Fruit fly (Drosophila melanogaster) S2 (cell line): Measurements from ENCODE around the gene Tdrd3.

ENCODE experiments used
- CG8478 ChIP-seq: fragments of >200 bp; optimal IDR thresholded peaks from 2 replicates; lab custom pipeline; 2018
- CTCF ChIP-seq, 2 experiments: fragments of >200 bp; optimal IDR thresholded peaks; 2 replicates each; lab custom pipeline; 2018

Tdrd3 gene

dm6 chr3L:14786230-14786850, at the start of gene Tdrd3, which contains the start of gene bmm:
Gene Tdrd3 (plus strand): TSS chr3L:14786791.
Gene bmm (minus strand): TSS chr3L:14786412.
- no peak for TF ChIP-seq CG8478 (lab: Kevin White, UChicago)
- TF ChIP-seq CTCF (optimal IDR thresholded peaks at IDR 0.05; lab: Kevin White, UChicago): no peak

- TF ChIP-seq CTCF (optimal IDR thresholded peaks at IDR 0.05; lab: Kevin White, UChicago): no peak
- no peak for TF ChIP-seq CG8478 (lab: Kevin White, UChicago)
Observed at dm6 chr3L:14743106-14743692, 43.4 kb upstream of the Tdrd3 start.

- no peak for TF ChIP-seq CTCF (optimal IDR thresholded peaks at IDR 0.05; lab: Kevin White, UChicago)
- TF ChIP-seq CG8478 (lab: Kevin White, UChicago): no peak
Observed at dm6 chr3L:14751056-14751671, 35.4 kb upstream of the Tdrd3 start.

- TF ChIP-seq CG8478 (lab: Kevin White, UChicago) (no peak), CTCF (optimal IDR thresholded peaks at IDR 0.05; lab: Kevin White, UChicago) (no peak)
Observed at dm6 chr3L:14752816-14753215, 33.8 kb upstream of the Tdrd3 start.

dm6 chr3L:14755046-14755643, 31.4 kb upstream of the Tdrd3 start:
- TF ChIP-seq CG8478 (lab: Kevin White, UChicago): no peak
- no peak for TF ChIP-seq CTCF (optimal IDR thresholded peaks at IDR 0.05; lab: Kevin White, UChicago)

dm6 chr3L:14755951-14756723, 30.5 kb upstream of the Tdrd3 start:
- no peak for TF ChIP-seq CG8478 (lab: Kevin White, UChicago)
- no peak for TF ChIP-seq CTCF (optimal IDR thresholded peaks at IDR 0.05; lab: Kevin White, UChicago)

- TF ChIP-seq CG8478 (lab: Kevin White, UChicago): no peak
- TF ChIP-seq CTCF (optimal IDR thresholded peaks at IDR 0.05; lab: Kevin White, UChicago): peak in 1 of 2 experiments; percentile 9
Observed at dm6 chr3L:14756724-14757463, 29.7 kb upstream of the Tdrd3 start.

- TF ChIP-seq CG8478 (lab: Kevin White, UChicago) (no peak), CTCF (optimal IDR thresholded peaks at IDR 0.05; lab: Kevin White, UChicago) (no peak)
Observed at dm6 chr3L:14757464-14758384, 28.9 kb upstream of the Tdrd3 start, which contains the start of gene CG42507. Gene CG42507 (minus strand): TSS chr3L:14757962.

dm6 chr3L:14758730-14759096, 27.9 kb upstream of the Tdrd3 start:
- no peak for TF ChIP-seq CTCF (optimal IDR thresholded peaks at IDR 0.05; lab: Kevin White, UChicago)
- TF ChIP-seq CG8478 (lab: Kevin White, UChicago): no peak

- TF ChIP-seq CG8478 (lab: Kevin White, UChicago) (no peak), CTCF (optimal IDR thresholded peaks at IDR 0.05; lab: Kevin White, UChicago) (no peak)
Observed at dm6 chr3L:14759097-14759795, 27.3 kb upstream of the Tdrd3 start.

- TF ChIP-seq CG8478 (lab: Kevin White, UChicago): no peak
- no peak for TF ChIP-seq CTCF (optimal IDR thresholded peaks at IDR 0.05; lab: Kevin White, UChicago)
Observed at dm6 chr3L:14759984-14760626, 26.5 kb upstream of the Tdrd3 start.

dm6 chr3L:14760949-14761348, 25.6 kb upstream of the Tdrd3 start, which contains the start of gene Trl:
Gene Trl (minus strand): TSS chr3L:14761049.
- TF ChIP-seq CG8478 (lab: Kevin White, UChicago) (no peak), CTCF (optimal IDR thresholded peaks at IDR 0.05; lab: Kevin White, UChicago) (no peak)
